Worm (Caenorhabditis elegans): ENCODE results near the gene F40F8.5.

DNA sequence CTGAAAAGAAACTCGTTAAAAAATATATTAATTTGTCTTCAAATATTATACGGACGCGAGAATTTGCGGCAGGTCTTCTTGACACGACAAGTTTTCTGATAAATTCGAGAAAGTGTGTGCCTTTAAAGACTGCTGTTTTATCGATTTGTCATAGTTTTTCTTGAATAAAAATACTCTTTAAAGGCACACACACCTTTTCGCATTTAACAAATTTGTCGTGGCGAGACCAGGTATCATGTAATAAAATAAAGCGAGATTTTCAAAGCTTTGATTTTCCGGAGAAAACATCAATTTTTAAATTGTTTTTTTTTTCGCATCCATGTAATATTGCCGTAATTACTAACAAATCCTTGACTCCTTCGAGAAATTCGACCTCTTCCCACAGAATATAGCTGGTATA is 33.6 kb downstream of the F40F8.5 start:
- TF ChIP-seq pha-4 (tag; optimal IDR thresholded peaks at IDR 0.05): no peak
- no peak for TF ChIP-seq snpc-4 (GFP tag; optimal IDR thresholded peaks at IDR 0.05)
- TF ChIP-seq snpc-4 (tag; optimal IDR thresholded peaks at IDR 0.05): no peak
